Worm (Caenorhabditis elegans) whole organism, L4 larva: ENCODE results near the gene dpm-1.

ENCODE experiments used
- F44E2.7 ChIP-seq: fragments of 200-800 bp; sonication (Bioruptor generic); IDR thresholded peaks from 2 replicates; pipeline ENCODE4 v2.1.2; 2022; ENCODE audit warnings: missing genetic modification characterization, missing compliant biosample characterization
- R02D3.7 ChIP-seq: fragments of 150-350 bp; sonication (generic microtip); optimal IDR thresholded peaks from 3 replicates; lab custom pipeline; 2014; ENCODE audit warnings: missing biosample characterization, missing genetic modification characterization
- T26A8.4 ChIP-seq: fragments of 200-800 bp; sonication (Bioruptor generic); IDR thresholded peaks from 2 replicates; pipeline ENCODE4 v1.3.6; 2022; ENCODE audit warnings: missing genetic modification characterization, missing compliant biosample characterization
- Y75B8A.6 ChIP-seq: fragments of 200-800 bp; sonication (Bioruptor generic); IDR thresholded peaks from 2 replicates; pipeline ENCODE4 v1.3.6; 2022; ENCODE audit warnings: missing genetic modification reagents, missing genetic modification characterization, missing compliant biosample characterization
- ZK337.2 ChIP-seq: fragments of 200-800 bp; sonication (Bioruptor generic); IDR thresholded peaks from 2 replicates; pipeline ENCODE4 v1.3.6; 2022; ENCODE audit warnings: missing genetic modification reagents, missing genetic modification characterization, missing compliant biosample characterization
- ZK546.5 ChIP-seq, 2 experiments: sonication (generic microtip); optimal IDR thresholded peaks; 2 replicates each; lab custom pipeline; 2017; ENCODE audit warnings: missing biosample characterization in 2 of 2, missing genetic modification characterization in 2 of 2
- arid-1 ChIP-seq: fragments of 200-800 bp; sonication (Bioruptor generic); conservative IDR thresholded peaks from 2 replicates; pipeline ENCODE4 v1.3.6; 2022; ENCODE audit warnings: missing genetic modification reagents, missing genetic modification characterization, missing compliant biosample characterization
- attf-4 ChIP-seq: sonication (generic microtip); optimal IDR thresholded peaks from 3 replicates; lab custom pipeline; 2017; ENCODE audit warnings: missing biosample characterization, missing genetic modification characterization
- ceh-28 ChIP-seq: fragments of 150-350 bp; optimal IDR thresholded peaks from 2 replicates; lab custom pipeline; 2014; ENCODE audit warnings: missing biosample characterization, missing genetic modification reagents, missing genetic modification characterization
- ceh-44 ChIP-seq: fragments of 200-800 bp; sonication (Bioruptor generic); IDR thresholded peaks from 2 replicates; pipeline ENCODE4 v1.3.6; 2022; ENCODE audit warnings: missing genetic modification reagents, missing genetic modification characterization, missing compliant biosample characterization
- ceh-82 ChIP-seq: sonication (generic microtip); optimal IDR thresholded peaks from 2 replicates; lab custom pipeline; 2017; ENCODE audit warnings: missing biosample characterization, missing genetic modification characterization
- daf-12 ChIP-seq: fragments of 150-350 bp; optimal IDR thresholded peaks from 2 replicates; lab custom pipeline; 2014; ENCODE audit warnings: missing biosample characterization, missing genetic modification reagents, missing genetic modification characterization
- daf-16 ChIP-seq, 3 experiments: sonication (generic microtip); optimal IDR thresholded peaks; 2 replicates each; lab custom pipeline; 2016 to 2017; ENCODE audit warnings: missing genetic modification characterization in 3 of 3, missing genetic modification reagents in 3 of 3, mild to moderate bottlenecking in 2 of 3, missing compliant biosample characterization in 2 of 3, missing biosample characterization in 1 of 3, moderate library complexity in 1 of 3
- dmd-6 ChIP-seq: fragments of 200-800 bp; sonication (Bioruptor generic); IDR thresholded peaks from 2 replicates; pipeline ENCODE4 v1.3.6; 2022; ENCODE audit warnings: missing genetic modification reagents, missing genetic modification characterization, missing compliant biosample characterization
- duxl-1 ChIP-seq: sonication (generic microtip); optimal IDR thresholded peaks from 2 replicates; lab custom pipeline; 2016; ENCODE audit warnings: mild to moderate bottlenecking, missing genetic modification characterization, moderate library complexity, missing compliant biosample characterization; ENCODE audit not compliant: poor library complexity
- egl-27 ChIP-seq: sonication (generic microtip); optimal IDR thresholded peaks from 3 replicates; lab custom pipeline; 2017; ENCODE audit warnings: missing biosample characterization, missing genetic modification reagents, missing genetic modification characterization
- fkh-10 ChIP-seq: fragments of 150-350 bp; optimal IDR thresholded peaks from 2 replicates; lab custom pipeline; 2014; ENCODE audit warnings: missing biosample characterization, missing genetic modification reagents, missing genetic modification characterization
- gei-8 ChIP-seq: fragments of 200-800 bp; sonication (Bioruptor generic); optimal IDR thresholded peaks from 2 replicates; lab custom pipeline; 2018; ENCODE audit warnings: mild to moderate bottlenecking, missing genetic modification characterization, missing compliant biosample characterization
- hif-1 ChIP-seq, 2 experiments: sonication (generic microtip); optimal IDR thresholded peaks; 2 replicates each; lab custom pipeline; 2016 to 2017; ENCODE audit warnings: missing compliant biosample characterization in 2 of 2, missing genetic modification characterization in 2 of 2, missing genetic modification reagents in 2 of 2, missing genotype in 2 of 2, mild to moderate bottlenecking in 1 of 2
- hlh-11 ChIP-seq: fragments of 200-800 bp; sonication (Bioruptor generic); optimal IDR thresholded peaks from 2 replicates; lab custom pipeline; 2018; ENCODE audit warnings: mild to moderate bottlenecking, missing genetic modification characterization, missing compliant biosample characterization
- lin-13 ChIP-seq: fragments of 150-350 bp; optimal IDR thresholded peaks from 2 replicates; lab custom pipeline; 2014; ENCODE audit warnings: missing biosample characterization, missing genetic modification reagents, missing genetic modification characterization
- lin-15B ChIP-seq: fragments of 150-350 bp; sonication (generic microtip); optimal IDR thresholded peaks from 3 replicates; lab custom pipeline; 2014; ENCODE audit warnings: missing biosample characterization, missing genetic modification characterization
- lin-29 ChIP-seq: fragments of 200-800 bp; sonication (Bioruptor generic); IDR thresholded peaks from 2 replicates; pipeline ENCODE4 v1.3.6; 2022; ENCODE audit warnings: missing genetic modification reagents, missing genetic modification characterization, missing compliant biosample characterization
- lin-39 ChIP-seq: fragments of 150-350 bp; optimal IDR thresholded peaks from 2 replicates; lab custom pipeline; 2014; ENCODE audit warnings: missing biosample characterization, missing genetic modification reagents, missing genetic modification characterization
- mep-1 ChIP-seq: fragments of 150-350 bp; sonication (generic microtip); optimal IDR thresholded peaks from 3 replicates; lab custom pipeline; 2014; ENCODE audit warnings: missing biosample characterization, missing genetic modification characterization
- mes-2 ChIP-seq: sonication (generic microtip); optimal IDR thresholded peaks from 2 replicates; lab custom pipeline; 2016; ENCODE audit warnings: missing genotype, mild to moderate bottlenecking, missing genetic modification characterization, missing compliant biosample characterization; ENCODE audit not compliant: poor library complexity, severe bottlenecking
- mxl-3 ChIP-seq: fragments of 200-800 bp; sonication (Bioruptor generic); optimal IDR thresholded peaks from 2 replicates; lab custom pipeline; 2018; ENCODE audit warnings: mild to moderate bottlenecking, missing genetic modification characterization, missing compliant biosample characterization
- nhr-11 ChIP-seq: fragments of 150-350 bp; optimal IDR thresholded peaks from 2 replicates; lab custom pipeline; 2014; ENCODE audit warnings: missing biosample characterization, missing genetic modification characterization
- nhr-28 ChIP-seq: fragments of 150-350 bp; optimal IDR thresholded peaks from 2 replicates; lab custom pipeline; 2014; ENCODE audit warnings: missing biosample characterization, missing genetic modification characterization
- nhr-42 ChIP-seq: fragments of 200-800 bp; sonication (Bioruptor generic); IDR thresholded peaks from 2 replicates; pipeline ENCODE4 v1.3.6; 2022; ENCODE audit warnings: missing genetic modification characterization, missing compliant biosample characterization
- nhr-48 ChIP-seq: sonication (generic microtip); optimal IDR thresholded peaks from 2 replicates; lab custom pipeline; 2016; ENCODE audit warnings: mild to moderate bottlenecking, missing genetic modification characterization, missing compliant biosample characterization
- pha-4 ChIP-seq, 2 experiments: fragments of 150-350 bp in 1 of 2; fragments of 200-800 bp in 1 of 2; sonication (Bioruptor generic) in 1 of 2; IDR thresholded peaks in 1 of 2; optimal IDR thresholded peaks in 1 of 2; 2 replicates each; pipeline versions ENCODE4 v1.3.6 to Lab custom; 2014 to 2022; ENCODE audit warnings: missing genetic modification characterization in 2 of 2, missing genetic modification reagents in 2 of 2, missing biosample characterization in 1 of 2, missing compliant biosample characterization in 1 of 2
- php-3 ChIP-seq: fragments of 200-800 bp; sonication (Bioruptor generic); IDR thresholded peaks from 2 replicates; pipeline ENCODE4 v1.3.6; 2022; ENCODE audit warnings: missing genetic modification reagents, missing genetic modification characterization, missing compliant biosample characterization
- pqm-1 ChIP-seq: sonication (generic microtip); optimal IDR thresholded peaks from 2 replicates; lab custom pipeline; 2017; ENCODE audit warnings: missing biosample characterization, missing genetic modification characterization
- rbr-2 ChIP-seq: sonication (generic microtip); optimal IDR thresholded peaks from 2 replicates; lab custom pipeline; 2016; ENCODE audit warnings: missing genotype, missing genetic modification characterization, missing compliant biosample characterization
- skn-1 ChIP-seq: fragments of 150-350 bp; optimal IDR thresholded peaks from 2 replicates; lab custom pipeline; 2014; ENCODE audit warnings: missing biosample characterization, missing genetic modification characterization
- snpc-1.2 ChIP-seq: fragments of 200-800 bp; sonication (Bioruptor generic); IDR thresholded peaks from 2 replicates; pipeline ENCODE4 v1.3.6; 2022; ENCODE audit warnings: missing genetic modification reagents, missing genetic modification characterization, missing compliant biosample characterization
- snpc-4 ChIP-seq: fragments of 150-350 bp; optimal IDR thresholded peaks from 2 replicates; lab custom pipeline; 2014; ENCODE audit warnings: missing biosample characterization, missing genetic modification characterization
- spr-1 ChIP-seq: sonication (generic microtip); optimal IDR thresholded peaks from 2 replicates; lab custom pipeline; 2016; ENCODE audit warnings: mild to moderate bottlenecking, missing genetic modification characterization, missing compliant biosample characterization
- spr-3 ChIP-seq: fragments of 200-800 bp; sonication (Bioruptor generic); optimal IDR thresholded peaks from 2 replicates; lab custom pipeline; 2018; ENCODE audit warnings: mild to moderate bottlenecking, missing genetic modification characterization, missing compliant biosample characterization
- tra-1 ChIP-seq: fragments of 200-800 bp; sonication (Bioruptor generic); IDR thresholded peaks from 2 replicates; pipeline ENCODE4 v1.3.6; 2022; ENCODE audit warnings: missing genetic modification reagents, missing genetic modification characterization, missing compliant biosample characterization
- zfp-3 ChIP-seq: fragments of 200-800 bp; sonication (Bioruptor generic); conservative IDR thresholded peaks from 2 replicates; pipeline ENCODE4 v1.3.6; 2022; ENCODE audit warnings: missing genetic modification reagents, missing genetic modification characterization, missing compliant biosample characterization
- zip-11 ChIP-seq: fragments of 200-800 bp; sonication (Bioruptor generic); IDR thresholded peaks from 2 replicates; pipeline ENCODE4 v1.3.6; 2022; ENCODE audit warnings: missing genetic modification characterization, missing compliant biosample characterization
- zip-2 ChIP-seq: fragments of 150-350 bp; optimal IDR thresholded peaks from 2 replicates; lab custom pipeline; 2014; ENCODE audit warnings: missing biosample characterization, missing genetic modification characterization
- ztf-7 ChIP-seq: fragments of 150-350 bp; optimal IDR thresholded peaks from 2 replicates; lab custom pipeline; 2014; ENCODE audit warnings: missing biosample characterization, missing genetic modification characterization

Gene dpm-1

DNA sequence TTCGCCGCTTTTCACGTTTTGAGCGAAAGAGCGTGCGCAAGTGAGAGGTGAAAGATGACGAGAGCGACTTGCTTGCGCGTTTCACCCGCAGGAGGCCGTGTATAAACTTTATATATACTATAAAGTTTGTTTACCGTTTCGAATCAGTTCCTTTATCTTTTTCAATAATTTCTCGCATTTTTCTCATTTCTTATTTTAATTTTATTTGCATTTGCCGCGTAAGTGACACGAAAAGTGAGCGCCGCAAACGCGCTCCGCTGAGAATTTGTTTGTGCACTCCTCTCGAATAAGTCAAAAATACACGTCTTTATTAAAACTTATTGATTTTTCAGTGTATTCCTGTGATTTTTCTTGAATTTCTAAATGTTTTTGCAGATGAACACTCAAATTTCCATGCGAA is 1.9 kb upstream of the dpm-1 start, which contains the start of gene mrpl-55 (continued):
- TF ChIP-seq egl-27 (tag; lab: Kevin White, UChicago) (no peak), ceh-28 (tag; lab: Kevin White, UChicago) (peak; percentile 6), snpc-1.2 (0 out of 2 replicates have a peak, but pooled peaks have one; percentile 32), ceh-82 (no peak), nhr-48 (peak; percentile 11), lin-29 (GFP tag; lab: Robert Waterston, UW) (peak; percentile 72), hif-1 (tag; optimal IDR thresholded peaks at IDR 0.05; lab: Kevin White, UChicago) (peak in 1 of 2 experiments; percentile 80), ztf-7 (peak; percentile 31), lin-39 (tag; lab: Kevin White, UChicago) (no peak), tra-1 (GFP tag; lab: Robert Waterston, UW) (no peak), pha-4 (GFP tag; IDR thresholded peaks at IDR 0.05; lab: Robert Waterston, UW) (no peak), pha-4 (tag; optimal IDR thresholded peaks at IDR 0.05; lab: Kevin White, UChicago) (peak; percentile 24), Y75B8A.6 (GFP tag; lab: Robert Waterston, UW) (no peak), nhr-42 (no peak), spr-1 (tag; lab: Kevin White, UChicago) (peak; percentile 67), fkh-10 (peak; percentile 66), spr-3 (GFP tag; lab: Kevin White, UChicago) (no peak), duxl-1 (tag; lab: Kevin White, UChicago) (peak; percentile 52), snpc-4 (no peak), nhr-28 (tag; lab: Kevin White, UChicago) (peak; percentile 76), R02D3.7 (tag; lab: Kevin White, UChicago) (no peak), dmd-6 (peak; percentile 46), hlh-11 (tag; lab: Kevin White, UChicago) (peak; percentile 62), zip-11 (GFP tag; lab: Robert Waterston, UW) (no peak), gei-8 (GFP tag; lab: Kevin White, UChicago) (no peak), lin-15B (tag; lab: Kevin White, UChicago) (no peak), skn-1 (no peak), mes-2 (peak; percentile 94), F44E2.7 (GFP tag; lab: Robert Waterston, UW) (no peak), lin-13 (GFP tag; lab: Kevin White, UChicago) (peak; percentile 80), pqm-1 (tag; lab: Kevin White, UChicago) (no peak), ZK546.5 (tag; optimal IDR thresholded peaks at IDR 0.05; lab: Kevin White, UChicago) (no peak), attf-4 (tag; lab: Kevin White, UChicago) (no peak), daf-16 (GFP tag; optimal IDR thresholded peaks at IDR 0.05; lab: Kevin White, UChicago) (no peak), daf-16 (tag; optimal IDR thresholded peaks at IDR 0.05; lab: Kevin White, UChicago) (peak; percentile 43), nhr-11 (peak; percentile 65), mep-1 (tag; lab: Kevin White, UChicago) (peak; percentile 88), zfp-3 (GFP tag; lab: Robert Waterston, UW) (no peak), T26A8.4 (peak; percentile 62), php-3 (GFP tag; lab: Robert Waterston, UW) (no peak), arid-1 (GFP tag; lab: Robert Waterston, UW) (no peak), zip-2 (tag; lab: Kevin White, UChicago) (no peak), ceh-44 (GFP tag; lab: Robert Waterston, UW) (no peak), daf-12 (tag; lab: Kevin White, UChicago) (no peak), ZK337.2 (no peak), mxl-3 (GFP tag; lab: Kevin White, UChicago) (peak; percentile 1), rbr-2 (tag; lab: Kevin White, UChicago) (peak; percentile 82)
